Worm (Caenorhabditis elegans): ENCODE measurements around the gene K08D8.5.

Gene K08D8.5

ce11 chrIV:12906529-12906928, 5.4 kb downstream of the K08D8.5 start, which contains the start of gene K08D8.3:
Gene K08D8.3 (minus strand): TSS chrIV:12906659.
- no peak for TF ChIP-seq unc-62 (GFP tag; optimal IDR thresholded peaks at IDR 0.05)

- no peak for TF ChIP-seq unc-62 (GFP tag; optimal IDR thresholded peaks at IDR 0.05)
These were observed 8.2 kb downstream of the K08D8.5 start for ce11 chrIV:12903687-12904086.

ce11 chrIV:12902430-12903110, 9.4 kb downstream of the K08D8.5 start, which contains the start of gene K08D8.2:
Gene K08D8.2 (plus strand): TSS chrIV:12903060.
- no peak for TF ChIP-seq unc-62 (GFP tag; optimal IDR thresholded peaks at IDR 0.05)

- no peak for TF ChIP-seq unc-62 (GFP tag; optimal IDR thresholded peaks at IDR 0.05)
These were observed 10.3 kb downstream of the K08D8.5 start for ce11 chrIV:12901602-12902001.

DNA sequence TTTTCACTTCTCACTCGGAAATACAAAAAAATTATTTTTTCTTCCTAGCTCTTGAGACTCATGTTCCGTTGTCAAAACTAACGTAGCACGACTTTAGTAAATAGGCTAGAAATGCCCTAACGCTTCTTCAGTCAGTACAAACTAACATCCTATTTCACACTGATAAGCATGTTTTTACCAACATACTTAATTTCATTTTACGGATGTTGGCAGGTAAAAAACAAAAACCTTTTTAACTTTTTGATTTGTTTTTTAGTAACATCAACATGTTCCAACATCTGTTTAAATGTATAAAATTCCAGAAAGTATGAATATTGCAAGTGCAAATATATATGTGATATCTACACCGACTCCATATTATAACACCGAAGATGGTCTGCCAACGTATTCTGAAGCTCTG, 11.7 kb downstream of the K08D8.5 start, which contains the start of gene K08D8.10:
K08D8.10 (plus strand) TSS at position 301 of the 400 bp plus-strand sequence.
- no peak for TF ChIP-seq unc-62 (GFP tag; optimal IDR thresholded peaks at IDR 0.05)

DNA sequence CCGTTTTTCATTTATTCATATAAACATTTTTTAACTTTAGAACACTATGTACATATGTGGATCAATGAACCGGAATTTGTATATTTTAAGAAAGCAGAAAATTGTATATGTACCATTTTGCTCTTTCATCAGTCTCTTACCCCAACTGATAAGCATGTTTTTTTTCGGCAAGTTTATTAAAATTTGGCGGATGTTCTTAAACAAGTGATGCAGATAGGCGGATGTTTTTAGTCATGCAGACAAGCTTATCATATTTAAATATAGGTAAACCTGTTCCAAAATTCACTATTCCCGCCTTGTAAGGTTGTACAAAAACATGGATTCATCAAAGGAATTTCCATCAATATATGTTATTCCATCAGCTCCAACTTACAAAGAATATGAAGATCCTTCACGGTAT, 12.5 kb downstream of the K08D8.5 start, which contains the start of gene K08D8.9:
K08D8.9 (plus strand) TSS at position 301 of the 400 bp plus-strand sequence.
- TF ChIP-seq unc-62 (GFP tag; optimal IDR thresholded peaks at IDR 0.05), result no peak

DNA sequence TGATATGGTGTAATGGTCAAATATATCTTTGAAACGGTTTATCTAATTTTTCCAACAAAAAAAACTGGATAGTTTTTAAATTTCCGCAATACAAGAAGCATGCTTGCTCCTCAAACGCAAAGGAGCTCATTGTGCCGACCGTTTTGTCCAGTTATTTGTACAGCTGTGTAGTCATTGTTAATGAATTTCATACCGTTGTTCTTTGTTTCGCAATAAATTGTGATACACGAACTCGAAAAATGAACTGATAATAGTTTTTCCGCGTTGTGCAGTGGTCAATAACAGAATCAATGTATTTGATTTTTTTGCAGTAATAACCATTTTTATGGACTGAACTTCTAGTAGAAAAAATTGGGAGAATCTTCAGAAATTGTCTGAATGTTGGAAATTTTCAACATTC, 13.1 kb downstream of the K08D8.5 start:
- no peak for TF ChIP-seq unc-62 (GFP tag; optimal IDR thresholded peaks at IDR 0.05)

- no peak for TF ChIP-seq unc-62 (GFP tag; optimal IDR thresholded peaks at IDR 0.05)
These were observed 14.8 kb downstream of the K08D8.5 start for ce11 chrIV:12897146-12897545.

ce11 chrIV:12896371-12896882, 15.5 kb downstream of the K08D8.5 start, which contains the start of gene K08D8.7:
Gene K08D8.7 (plus strand): TSS chrIV:12896832.
- TF ChIP-seq unc-62 (GFP tag; optimal IDR thresholded peaks at IDR 0.05), result no peak

- no peak for TF ChIP-seq unc-62 (GFP tag; optimal IDR thresholded peaks at IDR 0.05)
These were observed 16.9 kb downstream of the K08D8.5 start, which contains the start of gene K08D8.11 for ce11 chrIV:12894996-12895395. Gene K08D8.11 (plus strand): TSS chrIV:12895296.

- no peak for TF ChIP-seq unc-62 (GFP tag; optimal IDR thresholded peaks at IDR 0.05)
These were observed 18.8 kb downstream of the K08D8.5 start, which contains the start of gene K08D8.12 for ce11 chrIV:12893166-12893565. Gene K08D8.12 (plus strand): TSS chrIV:12893466.

DNA sequence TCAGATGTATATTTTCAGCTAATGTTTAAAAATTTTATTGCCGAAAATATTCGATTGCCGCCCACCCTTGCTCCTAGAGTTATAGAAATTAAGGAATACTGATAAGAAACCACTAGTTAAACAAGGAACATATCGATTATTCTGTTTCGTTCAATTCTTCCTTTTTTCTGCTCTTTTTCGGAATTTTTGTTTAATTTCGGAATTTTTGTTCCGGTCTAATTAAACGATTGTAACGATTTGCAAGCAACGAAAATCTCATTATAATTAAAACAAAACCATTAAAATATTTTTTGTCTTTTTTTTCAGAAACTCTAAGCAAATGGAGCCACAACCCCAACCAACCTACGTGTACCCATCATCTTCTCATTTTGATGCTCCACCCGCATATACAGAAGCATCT, 19.7 kb downstream of the K08D8.5 start, which contains the start of gene K08D8.1:
K08D8.1 (plus strand) TSS at position 301 of the 400 bp plus-strand sequence.
- no peak for TF ChIP-seq unc-62 (GFP tag; optimal IDR thresholded peaks at IDR 0.05)

ce11 chrIV:12891080-12891479, 20.8 kb downstream of the K08D8.5 start:
- TF ChIP-seq unc-62 (GFP tag; optimal IDR thresholded peaks at IDR 0.05), result no peak

ce11 chrIV:12890445-12890844, 21.5 kb downstream of the K08D8.5 start, which contains the start of gene K08D8.6:
Gene K08D8.6 (minus strand): TSS chrIV:12890508.
- TF ChIP-seq unc-62 (GFP tag; optimal IDR thresholded peaks at IDR 0.05), result no peak

DNA sequence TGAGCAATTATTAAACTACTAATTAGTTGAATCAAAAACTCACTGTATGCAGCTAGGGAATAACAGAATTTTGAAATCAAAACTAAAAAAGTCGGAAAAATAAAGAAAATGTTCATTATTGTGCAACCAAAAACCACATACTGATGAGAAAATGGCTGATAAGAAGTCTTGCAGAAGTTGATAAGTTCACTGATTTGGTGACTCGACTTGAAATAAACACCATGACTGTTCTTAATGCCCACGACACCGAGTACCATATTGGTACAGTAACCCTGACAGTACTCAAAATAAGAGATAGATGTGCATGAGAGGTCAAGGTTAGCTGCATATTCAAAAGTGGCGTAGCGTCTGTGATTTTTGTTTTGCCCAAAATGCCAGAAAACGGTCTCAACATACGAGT, 25.9 kb downstream of the K08D8.5 start:
- no peak for TF ChIP-seq unc-62 (GFP tag; optimal IDR thresholded peaks at IDR 0.05)

DNA sequence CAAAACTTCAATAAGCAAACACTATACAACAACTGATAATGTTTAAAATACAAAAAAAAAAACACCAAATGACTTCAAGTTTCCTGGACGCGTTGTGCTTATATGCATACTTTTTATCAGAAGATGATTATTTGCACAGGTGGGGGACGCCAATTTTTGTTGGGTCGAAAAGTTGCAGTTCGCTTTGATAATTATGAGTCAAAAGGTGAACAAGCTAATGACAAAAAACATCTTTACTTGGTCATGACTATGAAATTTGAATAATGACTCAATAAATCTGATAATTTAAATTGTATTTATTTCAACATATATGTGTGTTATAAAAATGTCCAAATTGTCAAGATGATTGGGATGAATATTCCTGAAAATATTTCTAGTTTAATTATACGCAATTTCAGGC, 28.7 kb downstream of the K08D8.5 start, which contains the start of gene ZK896.4:
ZK896.4 (minus strand) TSS at position 101 of the 400 bp plus-strand sequence.
- TF ChIP-seq unc-62 (GFP tag; optimal IDR thresholded peaks at IDR 0.05), result no peak

- no peak for TF ChIP-seq unc-62 (GFP tag; optimal IDR thresholded peaks at IDR 0.05)
These were observed 32.4 kb downstream of the K08D8.5 start, which contains the start of gene ZK896.5 for ce11 chrIV:12879557-12879956. Gene ZK896.5 (minus strand): TSS chrIV:12879645.

Measured in whole organism, dauer.